Worm (Caenorhabditis elegans): ENCODE data around the gene par-4.

DNA sequence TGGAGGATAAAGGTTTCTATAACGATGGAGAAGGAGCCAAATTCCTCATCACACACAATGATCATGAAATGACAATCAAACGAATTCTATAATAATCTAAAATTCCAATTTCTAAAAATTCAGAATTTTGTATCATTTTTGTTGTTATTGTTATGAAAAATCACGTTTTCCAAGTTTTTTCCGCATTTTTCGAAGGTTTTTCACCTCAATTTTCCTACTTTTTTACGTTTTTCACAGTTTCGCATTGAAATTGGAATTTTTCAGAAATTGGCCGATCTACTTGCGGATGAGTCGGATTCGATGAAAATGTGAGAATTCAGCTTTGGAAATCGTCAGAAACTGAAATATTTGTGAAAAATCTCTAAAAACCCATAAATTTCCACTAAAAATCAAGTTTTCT is 26.6 kb downstream of the par-4 start, which contains the start of gene fbxa-210:
- TF ChIP-seq cebp-1 (GFP tag; IDR thresholded peaks at IDR 0.05) = no peak
- no peak for TF ChIP-seq cebp-1 (tag; optimal IDR thresholded peaks at IDR 0.05)
- no peak for TF ChIP-seq gei-17 (GFP tag; optimal IDR thresholded peaks at IDR 0.05)
- no peak for TF ChIP-seq nhr-80 (tag; optimal IDR thresholded peaks at IDR 0.05)
- no peak for TF ChIP-seq hlh-12 (tag; optimal IDR thresholded peaks at IDR 0.05)
- TF ChIP-seq Y67H2A.10 (GFP tag; conservative IDR thresholded peaks at IDR 0.05) = no peak
- no peak for TF ChIP-seq ztf-26 (tag; optimal IDR thresholded peaks at IDR 0.05)
- TF ChIP-seq F10E7.11 (tag; optimal IDR thresholded peaks at IDR 0.05) = no peak
- TF ChIP-seq pha-4 (tag; optimal IDR thresholded peaks at IDR 0.05) = no peak
- no peak for TF ChIP-seq dox-1 (GFP tag; IDR thresholded peaks at IDR 0.05)
- no peak for TF ChIP-seq atf-7 (tag; optimal IDR thresholded peaks at IDR 0.05)
- no peak for TF ChIP-seq attf-5 (GFP tag; optimal IDR thresholded peaks at IDR 0.05)
- TF ChIP-seq ets-4 (GFP tag; optimal IDR thresholded peaks at IDR 0.05) = no peak

Data from whole organism, young adult.